Worm (Caenorhabditis elegans) whole organism, young adult: ENCODE data around the gene tceb-3.

Experiments
- B0261.1 ChIP-seq: sonication (generic microtip); optimal IDR thresholded peaks from 2 replicates; lab custom pipeline; 2016; ENCODE audit warnings: mild to moderate bottlenecking, missing genetic modification characterization, moderate library complexity, missing compliant biosample characterization
- F10E7.11 ChIP-seq: sonication (generic microtip); optimal IDR thresholded peaks from 2 replicates; lab custom pipeline; 2017; ENCODE audit warnings: mild to moderate bottlenecking, missing genetic modification characterization, moderate library complexity, missing compliant biosample characterization
- F33H1.4 ChIP-seq: fragments of 200-800 bp; sonication (Bioruptor generic); IDR thresholded peaks from 2 replicates; pipeline ENCODE4 v1.3.6; 2022; ENCODE audit warnings: missing genetic modification reagents, missing genetic modification characterization, missing compliant biosample characterization
- F37B4.10 ChIP-seq: fragments of 200-800 bp; sonication (Bioruptor generic); IDR thresholded peaks from 2 replicates; pipeline ENCODE4 v1.3.6; 2022; ENCODE audit warnings: missing genetic modification characterization, missing compliant biosample characterization
- F39B2.1 ChIP-seq: fragments of 200-800 bp; sonication (Bioruptor generic); IDR thresholded peaks from 2 replicates; pipeline ENCODE4 v1.3.6; 2022; ENCODE audit warnings: missing genetic modification reagents, missing genetic modification characterization, missing compliant biosample characterization
- F57A8.1 ChIP-seq: fragments of 200-800 bp; sonication (Bioruptor generic); optimal IDR thresholded peaks from 2 replicates; lab custom pipeline; 2018; ENCODE audit warnings: mild to moderate bottlenecking, missing genetic modification characterization, moderate library complexity, missing compliant biosample characterization
- K11D2.4 ChIP-seq: fragments of 200-800 bp; sonication (Bioruptor generic); IDR thresholded peaks from 2 replicates; pipeline ENCODE4 v1.3.6; 2022; ENCODE audit warnings: missing genetic modification reagents, missing genetic modification characterization, missing compliant biosample characterization
- Y53G8AR.9 ChIP-seq: fragments of 200-800 bp; sonication (Bioruptor generic); conservative IDR thresholded peaks from 2 replicates; pipeline ENCODE4 v1.3.6; 2022; ENCODE audit warnings: missing genetic modification reagents, missing genetic modification characterization, missing compliant biosample characterization
- Y67H2A.10 ChIP-seq: fragments of 200-800 bp; sonication (Bioruptor generic); conservative IDR thresholded peaks from 2 replicates; pipeline ENCODE4 v1.3.6; 2022; ENCODE audit warnings: missing genetic modification reagents, missing genetic modification characterization, missing compliant biosample characterization
- Y79H2A.3 ChIP-seq: fragments of 200-800 bp; sonication (Bioruptor generic); conservative IDR thresholded peaks from 2 replicates; pipeline ENCODE4 v1.3.6; 2022; ENCODE audit warnings: missing genetic modification reagents, missing genetic modification characterization, missing compliant biosample characterization
- ZK185.1 ChIP-seq: sonication (generic microtip); optimal IDR thresholded peaks from 2 replicates; lab custom pipeline; 2016; ENCODE audit warnings: mild to moderate bottlenecking, missing genetic modification characterization, missing compliant biosample characterization; ENCODE audit not compliant: poor library complexity, severe bottlenecking
- aptf-2 ChIP-seq: fragments of 200-800 bp; sonication (Bioruptor generic); conservative IDR thresholded peaks from 2 replicates; pipeline ENCODE4 v1.3.6; 2022; ENCODE audit warnings: missing genetic modification reagents, missing genetic modification characterization, missing compliant biosample characterization
- aptf-3 ChIP-seq: fragments of 200-800 bp; sonication (Bioruptor generic); IDR thresholded peaks from 2 replicates; pipeline ENCODE4 v1.3.6; 2022; ENCODE audit warnings: missing genetic modification characterization, missing compliant biosample characterization
- attf-3 ChIP-seq: fragments of 200-800 bp; sonication (Bioruptor generic); conservative IDR thresholded peaks from 2 replicates; pipeline ENCODE4 v1.3.6; 2022; ENCODE audit warnings: missing genetic modification reagents, missing genetic modification characterization, missing compliant biosample characterization
- ceh-100 ChIP-seq: fragments of 200-800 bp; sonication (Bioruptor generic); IDR thresholded peaks from 2 replicates; pipeline ENCODE4 v1.3.6; 2022; ENCODE audit warnings: missing genetic modification reagents, missing genetic modification characterization, missing compliant biosample characterization
- ceh-27 ChIP-seq: fragments of 200-800 bp; sonication (Bioruptor generic); optimal IDR thresholded peaks from 2 replicates; lab custom pipeline; 2018; ENCODE audit warnings: mild to moderate bottlenecking, missing genetic modification characterization, moderate library complexity, missing compliant biosample characterization
- ceh-40 ChIP-seq: fragments of 200-800 bp; sonication (Bioruptor generic); IDR thresholded peaks from 2 replicates; pipeline ENCODE4 v1.3.6; 2022; ENCODE audit warnings: missing genetic modification characterization, missing compliant biosample characterization
- ceh-91 ChIP-seq: fragments of 200-800 bp; sonication (Bioruptor generic); IDR thresholded peaks from 2 replicates; pipeline ENCODE4 v1.3.6; 2022; ENCODE audit warnings: missing genetic modification reagents, missing genetic modification characterization, missing compliant biosample characterization
- dox-1 ChIP-seq: fragments of 200-800 bp; sonication (Bioruptor generic); IDR thresholded peaks from 2 replicates; pipeline ENCODE4 v1.3.6; 2022; ENCODE audit warnings: missing genetic modification reagents, missing genetic modification characterization, missing compliant biosample characterization
- efl-1 ChIP-seq: fragments of 150-350 bp; optimal IDR thresholded peaks from 2 replicates; lab custom pipeline; 2014; ENCODE audit warnings: missing biosample characterization, missing genetic modification reagents, missing genetic modification characterization
- egl-18 ChIP-seq: fragments of 200-800 bp; sonication (Bioruptor generic); IDR thresholded peaks from 2 replicates; pipeline ENCODE4 v1.3.6; 2022; ENCODE audit warnings: missing genetic modification reagents, missing genetic modification characterization, missing compliant biosample characterization
- egrh-3 ChIP-seq: fragments of 200-800 bp; sonication (Bioruptor generic); IDR thresholded peaks from 2 replicates; pipeline ENCODE4 v1.3.6; 2022; ENCODE audit warnings: missing genetic modification reagents, missing genetic modification characterization, missing compliant biosample characterization
- ekl-4 ChIP-seq: fragments of 200-800 bp; sonication (Bioruptor generic); IDR thresholded peaks from 2 replicates; pipeline ENCODE4 v1.3.6; 2022; ENCODE audit warnings: missing genetic modification reagents, missing genetic modification characterization, missing compliant biosample characterization
- hlh-12 ChIP-seq: sonication (generic microtip); optimal IDR thresholded peaks from 2 replicates; lab custom pipeline; 2016; ENCODE audit warnings: missing genetic modification characterization, missing compliant biosample characterization
- hlh-26 ChIP-seq: fragments of 200-800 bp; sonication (Bioruptor generic); conservative IDR thresholded peaks from 2 replicates; pipeline ENCODE4 v1.3.6; 2022; ENCODE audit warnings: missing genetic modification reagents, missing genetic modification characterization, missing compliant biosample characterization
- hmg-1.2 ChIP-seq: fragments of 200-800 bp; sonication (Bioruptor generic); IDR thresholded peaks from 2 replicates; pipeline ENCODE4 v1.3.6; 2022; ENCODE audit warnings: missing genetic modification reagents, missing genetic modification characterization, missing compliant biosample characterization
- hsf-1 ChIP-seq: fragments of 200-800 bp; sonication (Bioruptor generic); IDR thresholded peaks from 2 replicates; pipeline ENCODE4 v1.3.6; 2022; ENCODE audit warnings: missing genetic modification reagents, missing genetic modification characterization, missing compliant biosample characterization
- lag-1 ChIP-seq: fragments of 200-800 bp; sonication (Bioruptor generic); IDR thresholded peaks from 2 replicates; pipeline ENCODE4 v1.3.6; 2022; ENCODE audit warnings: missing genetic modification reagents, missing genetic modification characterization, missing compliant biosample characterization
- madf-3 ChIP-seq: fragments of 200-800 bp; sonication (Bioruptor generic); IDR thresholded peaks from 2 replicates; pipeline ENCODE4 v1.3.6; 2022; ENCODE audit warnings: missing genetic modification reagents, missing genetic modification characterization, missing compliant biosample characterization
- madf-6 ChIP-seq: fragments of 200-800 bp; sonication (Bioruptor generic); IDR thresholded peaks from 2 replicates; pipeline ENCODE4 v1.3.6; 2022; ENCODE audit warnings: missing genetic modification reagents, missing genetic modification characterization, missing compliant biosample characterization
- madf-8 ChIP-seq: fragments of 200-800 bp; sonication (Bioruptor generic); conservative IDR thresholded peaks from 2 replicates; pipeline ENCODE4 v1.3.6; 2022; ENCODE audit warnings: missing genetic modification reagents, missing genetic modification characterization, missing compliant biosample characterization
- mcd-1 ChIP-seq: fragments of 200-800 bp; sonication (Bioruptor generic); IDR thresholded peaks from 2 replicates; pipeline ENCODE4 v1.3.6; 2022; ENCODE audit warnings: missing genetic modification reagents, missing genetic modification characterization, missing compliant biosample characterization
- mes-4 ChIP-seq: sonication (generic microtip); optimal IDR thresholded peaks from 2 replicates; lab custom pipeline; 2016; ENCODE audit warnings: missing genotype, missing genetic modification characterization, missing compliant biosample characterization
- nfya-1 ChIP-seq: sonication (generic microtip); optimal IDR thresholded peaks from 2 replicates; lab custom pipeline; 2017; ENCODE audit warnings: antibody characterized with exemption, missing compliant biosample characterization, missing genetic modification characterization, borderline replicate concordance; ENCODE audit not compliant: insufficient read depth
- nfyb-1 ChIP-seq: fragments of 200-800 bp; sonication (Bioruptor generic); IDR thresholded peaks from 2 replicates; pipeline ENCODE4 v1.3.6; 2022; ENCODE audit warnings: missing genetic modification reagents, missing genetic modification characterization, missing compliant biosample characterization
- nhr-90 ChIP-seq: sonication (generic microtip); optimal IDR thresholded peaks from 2 replicates; lab custom pipeline; 2016; ENCODE audit warnings: missing genotype, mild to moderate bottlenecking, missing genetic modification characterization, missing compliant biosample characterization
- pha-4 ChIP-seq: fragments of 150-350 bp; sonication (generic microtip); optimal IDR thresholded peaks from 2 replicates; lab custom pipeline; 2014; ENCODE audit warnings: missing biosample characterization, missing genetic modification reagents, missing genetic modification characterization
- rcor-1 ChIP-seq: fragments of 200-800 bp; sonication (Bioruptor generic); IDR thresholded peaks from 2 replicates; pipeline ENCODE4 v1.3.6; 2022; ENCODE audit warnings: missing genetic modification reagents, missing genetic modification characterization, missing compliant biosample characterization
- repo-1 ChIP-seq: sonication (generic microtip); optimal IDR thresholded peaks from 2 replicates; lab custom pipeline; 2017; ENCODE audit warnings: mild to moderate bottlenecking, missing genetic modification characterization, missing compliant biosample characterization
- somi-1 ChIP-seq: fragments of 200-800 bp; sonication (Bioruptor generic); optimal IDR thresholded peaks from 2 replicates; lab custom pipeline; 2018; ENCODE audit warnings: mild to moderate bottlenecking, missing genetic modification characterization, missing compliant biosample characterization
- sptf-2 ChIP-seq: fragments of 200-800 bp; sonication (Bioruptor generic); optimal IDR thresholded peaks from 2 replicates; lab custom pipeline; 2018; ENCODE audit warnings: mild to moderate bottlenecking, missing genetic modification characterization, missing compliant biosample characterization
- tbp1 ChIP-seq: fragments of 200-800 bp; sonication (Bioruptor generic); optimal IDR thresholded peaks from 2 replicates; lab custom pipeline; 2018; ENCODE audit warnings: mild to moderate bottlenecking, missing genetic modification characterization, missing compliant biosample characterization
- xnd-1 ChIP-seq: sonication (generic microtip); optimal IDR thresholded peaks from 2 replicates; lab custom pipeline; 2016; ENCODE audit warnings: missing genotype, missing genetic modification reagents, missing genetic modification characterization, missing compliant biosample characterization
- zfh-2 ChIP-seq: fragments of 200-800 bp; sonication (Bioruptor generic); conservative IDR thresholded peaks from 2 replicates; pipeline ENCODE4 v1.3.6; 2022; ENCODE audit warnings: missing genetic modification reagents, missing genetic modification characterization, missing compliant biosample characterization
- ztf-26 ChIP-seq: sonication (generic microtip); optimal IDR thresholded peaks from 2 replicates; lab custom pipeline; 2017; ENCODE audit warnings: missing genetic modification characterization, missing compliant biosample characterization
- ztf-28 ChIP-seq: fragments of 200-800 bp; sonication (Bioruptor generic); IDR thresholded peaks from 2 replicates; pipeline ENCODE4 v1.3.6; 2022; ENCODE audit warnings: missing genetic modification reagents, missing genetic modification characterization, missing compliant biosample characterization

Gene tceb-3

DNA sequence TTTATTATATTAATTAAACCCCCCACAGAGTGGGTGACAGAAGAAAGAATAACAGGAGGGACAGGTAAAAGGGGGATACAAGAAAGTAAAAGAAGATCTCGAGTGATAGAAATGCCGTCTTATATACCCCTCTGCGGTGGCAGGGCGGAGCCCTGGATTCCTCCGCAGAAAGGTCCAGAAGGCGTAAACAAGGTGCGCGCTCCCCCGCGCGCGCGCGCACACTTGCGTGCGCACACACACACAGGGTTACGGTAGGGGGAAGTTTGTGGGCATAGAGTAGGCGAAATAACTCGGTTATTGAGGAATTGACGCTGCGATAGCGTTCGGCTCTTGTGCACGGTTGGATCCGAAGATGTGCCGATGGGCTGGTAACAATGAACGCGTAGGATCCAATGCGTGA lies 14.5 kb downstream of the tceb-3 start:
- TF ChIP-seq madf-3 (GFP tag; lab: Robert Waterston, UW) (peak; percentile 78; the same call in 1 of the 2 replicates), madf-8 (GFP tag; lab: Robert Waterston, UW) (peak; percentile 57), ztf-28 (GFP tag; lab: Robert Waterston, UW) (0 out of 2 replicates have a peak, but pooled peaks have one; percentile 58), mcd-1 (GFP tag; lab: Robert Waterston, UW) (peak; percentile 45; the same call in 1 of the 2 replicates), ceh-40 (GFP tag; lab: Robert Waterston, UW) (0 out of 2 replicates have a peak, but pooled peaks have one; percentile 13), ceh-91 (GFP tag; lab: Robert Waterston, UW) (peak; percentile 35; the same call in 1 of the 2 replicates), egrh-3 (GFP tag; lab: Robert Waterston, UW) (peak; percentile 98), dox-1 (GFP tag; lab: Robert Waterston, UW) (peak; percentile 52; the same call in 1 of the 2 replicates), ceh-100 (peak; percentile 22; the same call in 1 of the 2 replicates), madf-6 (GFP tag; lab: Robert Waterston, UW) (peak; percentile 64), hsf-1 (GFP tag; lab: Robert Waterston, UW) (peak; percentile 91), F33H1.4 (GFP tag; lab: Robert Waterston, UW) (peak; percentile 49), F37B4.10 (GFP tag; lab: Robert Waterston, UW) (0 out of 2 replicates have a peak, but pooled peaks have one; percentile 70)
- TF ChIP-seq, all 124 proteins: peak for 13; not testable (repeated sequence) for 111

DNA sequence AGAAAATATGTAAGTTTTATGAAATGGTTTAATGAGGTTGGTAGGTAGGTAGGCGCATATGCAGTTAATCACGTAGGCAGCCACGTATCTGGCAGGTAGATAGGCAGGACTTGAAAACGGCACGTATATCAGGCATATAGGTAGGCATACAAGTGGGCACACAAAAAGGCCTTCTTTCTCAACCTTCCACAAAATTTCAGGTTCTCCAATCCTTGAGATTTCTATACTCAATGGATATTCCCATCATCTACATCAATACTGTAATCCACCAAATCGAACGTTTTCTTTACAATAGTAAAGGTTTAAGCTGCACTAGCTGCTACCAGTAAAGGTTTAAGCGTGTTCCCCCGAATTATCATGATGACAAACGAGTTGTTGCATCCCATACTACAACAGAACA lies 14.9 kb downstream of the tceb-3 start:
- TF ChIP-seq sptf-2 (GFP tag; lab: Kevin White, UChicago) = no peak
- no peak for TF ChIP-seq F57A8.1 (GFP tag; lab: Kevin White, UChicago)
- no peak for TF ChIP-seq hlh-12
- TF ChIP-seq Y67H2A.10 (GFP tag; lab: Robert Waterston, UW) = no peak
- no peak for TF ChIP-seq attf-3 (GFP tag; lab: Robert Waterston, UW)
- TF ChIP-seq ekl-4 (GFP tag; lab: Robert Waterston, UW) = peak; percentile 53; the same call in 1 of the 2 replicates
- no peak for TF ChIP-seq ceh-27 (GFP tag; lab: Kevin White, UChicago)
- TF ChIP-seq repo-1 = no peak
- no peak for TF ChIP-seq nfya-1 (tag; lab: Kevin White, UChicago)
- TF ChIP-seq rcor-1 (GFP tag; lab: Robert Waterston, UW) = peak; percentile 13; the same call in 1 of the 2 replicates
- peak; percentile 9; the same call in 1 of the 2 replicates for TF ChIP-seq madf-8 (GFP tag; lab: Robert Waterston, UW)
- TF ChIP-seq hmg-1.2 (GFP tag; lab: Robert Waterston, UW) = no peak
- no peak for TF ChIP-seq hlh-26
- no peak for TF ChIP-seq egl-18 (GFP tag; lab: Robert Waterston, UW)
- peak; percentile 19 for TF ChIP-seq xnd-1 (tag; lab: Kevin White, UChicago)
- TF ChIP-seq K11D2.4 (GFP tag; lab: Robert Waterston, UW) = no peak
- TF ChIP-seq zfh-2 (GFP tag; lab: Robert Waterston, UW) = no peak
- TF ChIP-seq lag-1 = no peak
- peak; percentile 20; the same call in 1 of the 2 replicates for TF ChIP-seq Y53G8AR.9
- TF ChIP-seq mes-4 (tag; lab: Kevin White, UChicago) = no peak
- no peak for TF ChIP-seq ztf-28 (GFP tag; lab: Robert Waterston, UW)
- TF ChIP-seq nfyb-1 (GFP tag; lab: Robert Waterston, UW) = no peak
- TF ChIP-seq nhr-90 (tag; lab: Kevin White, UChicago) = no peak
- TF ChIP-seq ceh-100 = no peak
- no peak for TF ChIP-seq efl-1
- TF ChIP-seq F39B2.1 (GFP tag; lab: Robert Waterston, UW) = no peak
- TF ChIP-seq aptf-2 (GFP tag; lab: Robert Waterston, UW) = no peak
- no peak for TF ChIP-seq pha-4 (tag; lab: Kevin White, UChicago)
- TF ChIP-seq madf-6 (GFP tag; lab: Robert Waterston, UW) = peak; percentile 53
- TF ChIP-seq ZK185.1 (tag; lab: Kevin White, UChicago) = no peak
- TF ChIP-seq F10E7.11 (tag; lab: Kevin White, UChicago) = no peak
- TF ChIP-seq ztf-26 (tag; lab: Kevin White, UChicago) = no peak
- no peak for TF ChIP-seq aptf-3 (GFP tag; lab: Robert Waterston, UW)
- no peak for TF ChIP-seq tbp1
- TF ChIP-seq hsf-1 (GFP tag; lab: Robert Waterston, UW) = no peak; the same call in 1 of the 2 replicates
- 0 out of 2 replicates have a peak, but pooled peaks have one; percentile 16 for TF ChIP-seq dox-1 (GFP tag; lab: Robert Waterston, UW)
- peak; percentile 92 for TF ChIP-seq Y79H2A.3 (GFP tag; lab: Robert Waterston, UW)
- no peak for TF ChIP-seq B0261.1 (tag; lab: Kevin White, UChicago)
- no peak for TF ChIP-seq somi-1 (GFP tag; lab: Kevin White, UChicago)
